Worm (Caenorhabditis elegans) whole organism, L3 larva: Measurements from ENCODE around the gene R07B7.10.

Experiments
- R02D3.7 ChIP-seq: fragments of 150-350 bp; optimal IDR thresholded peaks from 2 replicates; lab custom pipeline; 2014; ENCODE audit warnings: missing biosample characterization, missing genetic modification characterization
- ZK546.5 ChIP-seq: sonication (generic microtip); optimal IDR thresholded peaks from 2 replicates; lab custom pipeline; 2017; ENCODE audit warnings: missing biosample characterization, missing genetic modification characterization
- aly-2 ChIP-seq: fragments of 150-350 bp; optimal IDR thresholded peaks from 2 replicates; lab custom pipeline; 2014; ENCODE audit warnings: missing biosample characterization, missing genetic modification characterization
- ceh-16 ChIP-seq: sonication (generic microtip); optimal IDR thresholded peaks from 2 replicates; lab custom pipeline; 2017; ENCODE audit warnings: missing biosample characterization, missing genetic modification characterization
- ceh-28 ChIP-seq: fragments of 150-350 bp; optimal IDR thresholded peaks from 2 replicates; lab custom pipeline; 2014; ENCODE audit warnings: missing biosample characterization, missing genetic modification reagents, missing genetic modification characterization
- ceh-82 ChIP-seq: fragments of 150-350 bp; optimal IDR thresholded peaks from 2 replicates; lab custom pipeline; 2014; ENCODE audit warnings: missing biosample characterization, missing genetic modification characterization
- egl-27 ChIP-seq: sonication (generic microtip); optimal IDR thresholded peaks from 4 replicates; lab custom pipeline; 2017; ENCODE audit warnings: missing biosample characterization, missing genetic modification reagents, missing genetic modification characterization
- elt-1 ChIP-seq: fragments of 150-350 bp; optimal IDR thresholded peaks from 2 replicates; lab custom pipeline; 2014; ENCODE audit warnings: missing biosample characterization, missing genetic modification characterization
- elt-2 ChIP-seq: sonication (generic microtip); optimal IDR thresholded peaks from 2 replicates; lab custom pipeline; 2016; ENCODE audit warnings: missing genetic modification reagents, mild to moderate bottlenecking, missing genetic modification characterization, missing compliant biosample characterization
- elt-3 ChIP-seq, 3 experiments: fragments of 150-350 bp in 1 of 3; sonication (generic microtip) in 2 of 3; optimal IDR thresholded peaks; 2 replicates in 2 of 3; 4 replicates in 1 of 3; lab custom pipeline; 2014 to 2017; ENCODE audit warnings: missing biosample characterization in 3 of 3, missing genetic modification characterization in 3 of 3
- eor-1 ChIP-seq, 2 experiments: fragments of 150-350 bp; optimal IDR thresholded peaks; 2 replicates each; lab custom pipeline; 2014 to 2018; ENCODE audit warnings: missing biosample characterization in 2 of 2, missing genetic modification characterization in 2 of 2
- fkh-2 ChIP-seq: fragments of 150-350 bp; optimal IDR thresholded peaks from 2 replicates; lab custom pipeline; 2014; ENCODE audit warnings: missing biosample characterization, missing genetic modification reagents, missing genetic modification characterization
- fos-1 ChIP-seq: fragments of 150-350 bp; optimal IDR thresholded peaks from 2 replicates; lab custom pipeline; 2014; ENCODE audit warnings: missing biosample characterization, missing genetic modification characterization
- hmg-11 ChIP-seq: sonication (generic microtip); optimal IDR thresholded peaks from 2 replicates; lab custom pipeline; 2016; ENCODE audit warnings: missing genetic modification characterization, missing compliant biosample characterization
- jun-1 ChIP-seq: fragments of 150-350 bp; optimal IDR thresholded peaks from 2 replicates; lab custom pipeline; 2014; ENCODE audit warnings: missing biosample characterization, missing genetic modification reagents, missing genetic modification characterization
- lin-15B ChIP-seq: fragments of 150-350 bp; optimal IDR thresholded peaks from 2 replicates; lab custom pipeline; 2014; ENCODE audit warnings: missing biosample characterization, missing genetic modification characterization
- lin-39 ChIP-seq: fragments of 150-350 bp; optimal IDR thresholded peaks from 2 replicates; lab custom pipeline; 2018; ENCODE audit warnings: missing biosample characterization, missing genetic modification reagents, missing genetic modification characterization
- lsy-12 ChIP-seq: sonication (generic microtip); optimal IDR thresholded peaks from 2 replicates; lab custom pipeline; 2016; ENCODE audit warnings: mild to moderate bottlenecking, missing genetic modification characterization, missing compliant biosample characterization
- mdl-1 ChIP-seq: fragments of 150-350 bp; optimal IDR thresholded peaks from 2 replicates; lab custom pipeline; 2014; ENCODE audit warnings: missing biosample characterization, missing genetic modification characterization
- mml-1 ChIP-seq: fragments of 150-350 bp; sonication (generic microtip); optimal IDR thresholded peaks from 3 replicates; lab custom pipeline; 2014; ENCODE audit warnings: missing biosample characterization, missing genetic modification characterization
- nfya-1 ChIP-seq: sonication (generic microtip); optimal IDR thresholded peaks from 2 replicates; lab custom pipeline; 2017; ENCODE audit warnings: missing genetic modification characterization, mild to moderate bottlenecking, missing compliant biosample characterization, antibody characterized with exemption, moderate library complexity; ENCODE audit not compliant: insufficient read depth
- nhr-11 ChIP-seq: fragments of 150-350 bp; optimal IDR thresholded peaks from 2 replicates; lab custom pipeline; 2014; ENCODE audit warnings: missing biosample characterization, missing genetic modification characterization
- nhr-12 ChIP-seq: fragments of 150-350 bp; optimal IDR thresholded peaks from 2 replicates; lab custom pipeline; 2014; ENCODE audit warnings: missing biosample characterization, missing genetic modification characterization
- nhr-23 ChIP-seq: fragments of 150-350 bp; optimal IDR thresholded peaks from 2 replicates; lab custom pipeline; 2014; ENCODE audit warnings: missing biosample characterization, missing genetic modification reagents, missing genetic modification characterization
- nhr-237 ChIP-seq: fragments of 150-350 bp; optimal IDR thresholded peaks from 2 replicates; lab custom pipeline; 2014; ENCODE audit warnings: missing biosample characterization, missing genetic modification characterization
- nhr-25 ChIP-seq: sonication (generic microtip); optimal IDR thresholded peaks from 2 replicates; lab custom pipeline; 2017; ENCODE audit warnings: missing biosample characterization, missing genetic modification characterization
- nhr-28 ChIP-seq: fragments of 150-350 bp; optimal IDR thresholded peaks from 2 replicates; lab custom pipeline; 2014; ENCODE audit warnings: missing biosample characterization, missing genetic modification characterization
- nhr-43 ChIP-seq: sonication (generic microtip); optimal IDR thresholded peaks from 2 replicates; lab custom pipeline; 2016; ENCODE audit warnings: mild to moderate bottlenecking, missing genetic modification characterization, missing compliant biosample characterization; ENCODE audit not compliant: poor library complexity, severe bottlenecking
- nhr-67 ChIP-seq: fragments of 150-350 bp; optimal IDR thresholded peaks from 2 replicates; lab custom pipeline; 2014; ENCODE audit warnings: missing biosample characterization, missing genetic modification characterization
- nhr-76 ChIP-seq: fragments of 150-350 bp; sonication (generic microtip); optimal IDR thresholded peaks from 5 replicates; lab custom pipeline; 2014; ENCODE audit warnings: missing biosample characterization, missing genetic modification characterization
- nhr-77 ChIP-seq: fragments of 150-350 bp; optimal IDR thresholded peaks from 2 replicates; lab custom pipeline; 2014; ENCODE audit warnings: missing biosample characterization, missing genetic modification characterization
- pha-4 ChIP-seq: fragments of 150-350 bp; optimal IDR thresholded peaks from 2 replicates; lab custom pipeline; 2014; ENCODE audit warnings: missing biosample characterization, missing genetic modification reagents, missing genetic modification characterization
- pqm-1 ChIP-seq: fragments of 150-350 bp; optimal IDR thresholded peaks from 2 replicates; lab custom pipeline; 2017; ENCODE audit warnings: missing biosample characterization, missing genetic modification characterization, inconsistent platforms
- sea-2 ChIP-seq: fragments of 150-350 bp; sonication (generic microtip); optimal IDR thresholded peaks from 4 replicates; lab custom pipeline; 2014; ENCODE audit warnings: missing biosample characterization, missing genetic modification reagents, missing genetic modification characterization
- skn-1 ChIP-seq: fragments of 150-350 bp; optimal IDR thresholded peaks from 2 replicates; lab custom pipeline; 2014; ENCODE audit warnings: missing biosample characterization, missing genetic modification characterization
- snpc-4 ChIP-seq: fragments of 150-350 bp; optimal IDR thresholded peaks from 2 replicates; lab custom pipeline; 2014; ENCODE audit warnings: missing biosample characterization, missing genetic modification characterization
- unc-39 ChIP-seq: sonication (generic microtip); optimal IDR thresholded peaks from 4 replicates; lab custom pipeline; 2017; ENCODE audit warnings: missing biosample characterization, missing genetic modification characterization
- unc-62 ChIP-seq: fragments of 150-350 bp; sonication (generic microtip); optimal IDR thresholded peaks from 4 replicates; lab custom pipeline; 2014; ENCODE audit warnings: missing biosample characterization, missing genetic modification reagents, missing genetic modification characterization
- zag-1 ChIP-seq: fragments of 150-350 bp; optimal IDR thresholded peaks from 2 replicates; lab custom pipeline; 2014; ENCODE audit warnings: missing biosample characterization, missing genetic modification characterization
- ztf-11 ChIP-seq: fragments of 150-350 bp; optimal IDR thresholded peaks from 2 replicates; lab custom pipeline; 2014; ENCODE audit warnings: missing biosample characterization, missing genetic modification characterization
- ztf-4 ChIP-seq: fragments of 150-350 bp; optimal IDR thresholded peaks from 2 replicates; lab custom pipeline; 2014; ENCODE audit warnings: missing biosample characterization, missing genetic modification characterization

Gene R07B7.10

ce11 chrV:12068437-12068836 lies 14.6 kb upstream of the R07B7.10 start, which contains the start of gene kmo-2:
TSS of gene kmo-2 (minus strand) at chrV:12068537.
- no peak for TF ChIP-seq nhr-77 (tag; lab: Kevin White, UChicago)
- TF ChIP-seq mdl-1 (tag; lab: Kevin White, UChicago): no peak
- no peak for TF ChIP-seq lin-15B (tag; lab: Kevin White, UChicago)
- no peak for TF ChIP-seq nhr-12
- no peak for TF ChIP-seq ceh-28
- TF ChIP-seq lin-39 (tag; lab: Kevin White, UChicago): no peak
- TF ChIP-seq elt-2 (tag; lab: Kevin White, UChicago): no peak
- no peak for TF ChIP-seq zag-1 (tag; lab: Kevin White, UChicago)
- no peak for TF ChIP-seq snpc-4 (tag; lab: Kevin White, UChicago)
- no peak for TF ChIP-seq elt-1 (tag; lab: Kevin White, UChicago)
- no peak for TF ChIP-seq nhr-11 (tag; lab: Kevin White, UChicago)
- TF ChIP-seq hmg-11 (tag; lab: Kevin White, UChicago): no peak
- TF ChIP-seq nhr-25 (tag; lab: Kevin White, UChicago): no peak

- no peak for TF ChIP-seq nhr-43 (tag; lab: Kevin White, UChicago)
- TF ChIP-seq egl-27 (tag; lab: Kevin White, UChicago): no peak
- no peak for TF ChIP-seq lsy-12 (tag; lab: Kevin White, UChicago)
- TF ChIP-seq elt-3 (tag; optimal IDR thresholded peaks at IDR 0.05; lab: Kevin White, UChicago): no peak
- no peak for TF ChIP-seq lin-39 (tag; lab: Kevin White, UChicago)
- TF ChIP-seq aly-2 (tag; lab: Kevin White, UChicago): no peak
- TF ChIP-seq snpc-4 (tag; lab: Kevin White, UChicago): no peak
- TF ChIP-seq, all 47 proteins: peak for 0
Measured at ce11 chrV:12070419-12070818, 12.6 kb upstream of the R07B7.10 start, which contains the start of gene kmo-1. TSS of gene kmo-1 (minus strand) at chrV:12070519.

- TF ChIP-seq sea-2 (GFP tag; lab: Kevin White, UChicago): no peak
- TF ChIP-seq nhr-237 (tag; lab: Kevin White, UChicago): no peak
- no peak for TF ChIP-seq ceh-82 (tag; lab: Kevin White, UChicago)
- TF ChIP-seq fkh-2 (tag; lab: Kevin White, UChicago): no peak
- no peak for TF ChIP-seq jun-1 (tag; lab: Kevin White, UChicago)
- TF ChIP-seq fos-1 (tag; lab: Kevin White, UChicago): no peak
- TF ChIP-seq unc-62 (GFP tag; lab: Kevin White, UChicago): no peak
- no peak for TF ChIP-seq unc-39 (tag; lab: Kevin White, UChicago)
- no peak for TF ChIP-seq ztf-11 (tag; lab: Kevin White, UChicago)
- TF ChIP-seq nhr-77 (tag; lab: Kevin White, UChicago): no peak
- no peak for TF ChIP-seq ZK546.5 (tag; lab: Kevin White, UChicago)
- no peak for TF ChIP-seq pha-4 (tag; lab: Kevin White, UChicago)
- TF ChIP-seq mml-1 (tag; lab: Kevin White, UChicago): no peak
- no peak for TF ChIP-seq skn-1 (tag; lab: Kevin White, UChicago)
- no peak for TF ChIP-seq eor-1 (tag; optimal IDR thresholded peaks at IDR 0.05; lab: Kevin White, UChicago)
- TF ChIP-seq nhr-67: no peak
- TF ChIP-seq nhr-76 (tag; lab: Kevin White, UChicago): no peak
- no peak for TF ChIP-seq ztf-4 (tag; lab: Kevin White, UChicago)
- no peak for TF ChIP-seq egl-27 (tag; lab: Kevin White, UChicago)
- TF ChIP-seq aly-2 (tag; lab: Kevin White, UChicago): no peak
- TF ChIP-seq mdl-1 (tag; lab: Kevin White, UChicago): peak; percentile 1
- no peak for TF ChIP-seq nfya-1 (tag; lab: Kevin White, UChicago)
- peak; percentile 58 for TF ChIP-seq nhr-43 (tag; lab: Kevin White, UChicago)
- TF ChIP-seq elt-3 (tag; optimal IDR thresholded peaks at IDR 0.05; lab: Kevin White, UChicago): peak in 2 of 3 experiments; percentile 12 to 27
- no peak for TF ChIP-seq R02D3.7
- no peak for TF ChIP-seq nhr-11 (tag; lab: Kevin White, UChicago)
- peak; percentile 55 for TF ChIP-seq elt-1 (tag; lab: Kevin White, UChicago)
- peak; percentile 85 for TF ChIP-seq nhr-25 (tag; lab: Kevin White, UChicago)
- no peak for TF ChIP-seq lin-39 (tag; lab: Kevin White, UChicago)
- no peak for TF ChIP-seq pqm-1 (tag; lab: Kevin White, UChicago)
- no peak for TF ChIP-seq ceh-16 (tag; lab: Kevin White, UChicago)
- no peak for TF ChIP-seq nhr-28 (tag; lab: Kevin White, UChicago)
- peak; percentile 22 for TF ChIP-seq nhr-23 (tag; lab: Kevin White, UChicago)
- no peak for TF ChIP-seq lin-15B (tag; lab: Kevin White, UChicago)
- no peak for TF ChIP-seq hmg-11 (tag; lab: Kevin White, UChicago)
- TF ChIP-seq, all 47 proteins: peak for 6
Measured at ce11 chrV:12071483-12071882, 11.5 kb upstream of the R07B7.10 start.
